Worm (Caenorhabditis elegans) whole organism, L4 larva: ENCODE measurements around the gene T06A10.106.

Experiments used
- lin-38 ChIP-seq: fragments of 200-800 bp; sonication (Bioruptor generic); IDR thresholded peaks from 2 replicates; pipeline ENCODE4 v1.3.6; 2022; ENCODE audit warnings: missing genetic modification reagents, missing genetic modification characterization, missing compliant biosample characterization
- skn-1 ChIP-seq: fragments of 150-350 bp; optimal IDR thresholded peaks from 2 replicates; lab custom pipeline; 2014; ENCODE audit warnings: missing biosample characterization, missing genetic modification characterization
- zip-11 ChIP-seq: fragments of 200-800 bp; sonication (Bioruptor generic); IDR thresholded peaks from 2 replicates; pipeline ENCODE4 v1.3.6; 2022; ENCODE audit warnings: missing genetic modification characterization, missing compliant biosample characterization

DNA sequence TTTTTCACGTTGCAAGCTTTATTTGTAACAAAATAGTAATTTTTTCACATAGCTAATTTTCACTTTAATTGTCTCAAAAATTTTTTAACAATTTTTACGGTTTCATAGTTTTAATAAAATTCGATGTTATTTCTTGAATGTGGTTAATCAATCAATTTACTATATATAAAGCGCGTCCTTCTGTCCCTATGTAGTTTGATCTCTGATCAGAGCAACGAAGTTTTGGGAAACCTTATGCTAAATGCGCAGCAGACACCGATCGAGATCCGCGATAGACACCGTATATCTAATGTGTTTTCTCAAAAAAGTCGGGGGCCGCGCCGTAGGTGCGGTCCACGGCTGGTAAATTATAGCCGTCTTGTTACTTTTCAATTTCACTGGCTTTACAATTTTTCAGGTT lies 19.8 kb upstream of the T06A10.106 start:
- TF ChIP-seq skn-1 (tag; lab: Kevin White, UChicago) (no peak), zip-11 (GFP tag; lab: Robert Waterston, UW) (no peak), lin-38 (GFP tag; lab: Robert Waterston, UW) (no peak)
